Worm (Caenorhabditis elegans) whole organism, young adult: ENCODE results near the gene Y53G8AR.6.

Experiments used
- F37B4.10 ChIP-seq: fragments of 200-800 bp; sonication (Bioruptor generic); IDR thresholded peaks from 2 replicates; pipeline ENCODE4 v1.3.6; 2022; ENCODE audit warnings: missing genetic modification characterization, missing compliant biosample characterization
- F39B2.1 ChIP-seq: fragments of 200-800 bp; sonication (Bioruptor generic); IDR thresholded peaks from 2 replicates; pipeline ENCODE4 v1.3.6; 2022; ENCODE audit warnings: missing genetic modification reagents, missing genetic modification characterization, missing compliant biosample characterization
- T07F8.4 ChIP-seq: sonication (generic microtip); optimal IDR thresholded peaks from 2 replicates; lab custom pipeline; 2016; ENCODE audit warnings: mild to moderate bottlenecking, missing genetic modification characterization, moderate library complexity, missing compliant biosample characterization
- Y53F4B.3 ChIP-seq: fragments of 200-800 bp; sonication (Bioruptor generic); IDR thresholded peaks from 2 replicates; pipeline ENCODE4 v1.3.6; 2022; ENCODE audit warnings: missing genetic modification reagents, missing genetic modification characterization, missing compliant biosample characterization
- ama-1 ChIP-seq, 3 experiments: fragments of 150-350 bp in 1 of 3; sonication (generic microtip) in 2 of 3; optimal IDR thresholded peaks; 2 replicates each; lab custom pipeline; 2014 to 2018; ENCODE audit warnings: missing biosample characterization in 2 of 3, missing genetic modification characterization in 2 of 3, missing genetic modification reagents in 2 of 3
- aptf-3 ChIP-seq: fragments of 200-800 bp; sonication (Bioruptor generic); IDR thresholded peaks from 2 replicates; pipeline ENCODE4 v1.3.6; 2022; ENCODE audit warnings: missing genetic modification characterization, missing compliant biosample characterization
- attf-3 ChIP-seq: fragments of 200-800 bp; sonication (Bioruptor generic); conservative IDR thresholded peaks from 2 replicates; pipeline ENCODE4 v1.3.6; 2022; ENCODE audit warnings: missing genetic modification reagents, missing genetic modification characterization, missing compliant biosample characterization
- attf-6 ChIP-seq: fragments of 200-800 bp; sonication (Bioruptor generic); IDR thresholded peaks from 2 replicates; pipeline ENCODE4 v1.3.6; 2022; ENCODE audit warnings: missing genetic modification reagents, missing genetic modification characterization, missing compliant biosample characterization
- cebp-1 ChIP-seq, 2 experiments: fragments of 200-800 bp in 1 of 2; sonication (Bioruptor generic) in 1 of 2; sonication (generic microtip) in 1 of 2; IDR thresholded peaks in 1 of 2; optimal IDR thresholded peaks in 1 of 2; 2 replicates each; pipeline versions ENCODE4 v1.3.6 to Lab custom; 2017 to 2022; ENCODE audit warnings: missing compliant biosample characterization in 2 of 2, missing genetic modification characterization in 2 of 2, mild to moderate bottlenecking in 1 of 2, missing genetic modification reagents in 1 of 2, moderate library complexity in 1 of 2
- ceh-79 ChIP-seq: sonication (generic microtip); optimal IDR thresholded peaks from 2 replicates; lab custom pipeline; 2017; ENCODE audit warnings: mild to moderate bottlenecking, missing genetic modification characterization, missing compliant biosample characterization
- die-1 ChIP-seq: sonication (generic microtip); optimal IDR thresholded peaks from 2 replicates; lab custom pipeline; 2016; ENCODE audit warnings: missing genotype, mild to moderate bottlenecking, missing genetic modification characterization, missing compliant biosample characterization
- dox-1 ChIP-seq: fragments of 200-800 bp; sonication (Bioruptor generic); IDR thresholded peaks from 2 replicates; pipeline ENCODE4 v1.3.6; 2022; ENCODE audit warnings: missing genetic modification reagents, missing genetic modification characterization, missing compliant biosample characterization
- egrh-3 ChIP-seq: fragments of 200-800 bp; sonication (Bioruptor generic); IDR thresholded peaks from 2 replicates; pipeline ENCODE4 v1.3.6; 2022; ENCODE audit warnings: missing genetic modification reagents, missing genetic modification characterization, missing compliant biosample characterization
- ekl-4 ChIP-seq: fragments of 200-800 bp; sonication (Bioruptor generic); IDR thresholded peaks from 2 replicates; pipeline ENCODE4 v1.3.6; 2022; ENCODE audit warnings: missing genetic modification reagents, missing genetic modification characterization, missing compliant biosample characterization
- fkh-3 ChIP-seq: sonication (generic microtip); optimal IDR thresholded peaks from 2 replicates; lab custom pipeline; 2016; ENCODE audit warnings: mild to moderate bottlenecking, missing genetic modification characterization, missing compliant biosample characterization
- him-1 ChIP-seq: sonication (generic microtip); optimal IDR thresholded peaks from 2 replicates; lab custom pipeline; 2016; ENCODE audit warnings: missing genotype, missing genetic modification reagents, missing genetic modification characterization, missing compliant biosample characterization
- hlh-26 ChIP-seq: fragments of 200-800 bp; sonication (Bioruptor generic); conservative IDR thresholded peaks from 2 replicates; pipeline ENCODE4 v1.3.6; 2022; ENCODE audit warnings: missing genetic modification reagents, missing genetic modification characterization, missing compliant biosample characterization
- hmg-1.2 ChIP-seq: fragments of 200-800 bp; sonication (Bioruptor generic); IDR thresholded peaks from 2 replicates; pipeline ENCODE4 v1.3.6; 2022; ENCODE audit warnings: missing genetic modification reagents, missing genetic modification characterization, missing compliant biosample characterization
- hsf-1 ChIP-seq: fragments of 200-800 bp; sonication (Bioruptor generic); IDR thresholded peaks from 2 replicates; pipeline ENCODE4 v1.3.6; 2022; ENCODE audit warnings: missing genetic modification reagents, missing genetic modification characterization, missing compliant biosample characterization
- lag-1 ChIP-seq: fragments of 200-800 bp; sonication (Bioruptor generic); IDR thresholded peaks from 2 replicates; pipeline ENCODE4 v1.3.6; 2022; ENCODE audit warnings: missing genetic modification reagents, missing genetic modification characterization, missing compliant biosample characterization
- lir-1 ChIP-seq: fragments of 200-800 bp; sonication (Bioruptor generic); conservative IDR thresholded peaks from 2 replicates; pipeline ENCODE4 v1.3.6; 2022; ENCODE audit warnings: missing genetic modification reagents, missing genetic modification characterization, missing compliant biosample characterization
- nhr-179 ChIP-seq: sonication (generic microtip); optimal IDR thresholded peaks from 2 replicates; lab custom pipeline; 2016; ENCODE audit warnings: mild to moderate bottlenecking, missing genetic modification characterization, missing compliant biosample characterization
- nhr-27 ChIP-seq: fragments of 200-800 bp; sonication (Bioruptor generic); optimal IDR thresholded peaks from 2 replicates; lab custom pipeline; 2018; ENCODE audit warnings: mild to moderate bottlenecking, missing genetic modification characterization, moderate library complexity, missing compliant biosample characterization
- nhr-80 ChIP-seq: sonication (generic microtip); optimal IDR thresholded peaks from 2 replicates; lab custom pipeline; 2016; ENCODE audit warnings: missing genetic modification characterization, missing compliant biosample characterization
- snpc-1.1 ChIP-seq: sonication (generic microtip); optimal IDR thresholded peaks from 2 replicates; lab custom pipeline; 2017; ENCODE audit warnings: missing genetic modification characterization, mild to moderate bottlenecking, missing compliant biosample characterization, antibody characterized with exemption, moderate library complexity, missing genotype, missing genetic modification reagents; ENCODE audit not compliant: insufficient read depth
- somi-1 ChIP-seq: fragments of 200-800 bp; sonication (Bioruptor generic); optimal IDR thresholded peaks from 2 replicates; lab custom pipeline; 2018; ENCODE audit warnings: mild to moderate bottlenecking, missing genetic modification characterization, missing compliant biosample characterization
- tbp1 ChIP-seq: fragments of 200-800 bp; sonication (Bioruptor generic); optimal IDR thresholded peaks from 2 replicates; lab custom pipeline; 2018; ENCODE audit warnings: mild to moderate bottlenecking, missing genetic modification characterization, missing compliant biosample characterization
- unc-130 ChIP-seq: sonication (generic microtip); optimal IDR thresholded peaks from 2 replicates; lab custom pipeline; 2016; ENCODE audit warnings: missing genetic modification reagents, missing genetic modification characterization, missing compliant biosample characterization
- unc-62 ChIP-seq: fragments of 150-350 bp; optimal IDR thresholded peaks from 2 replicates; lab custom pipeline; 2014; ENCODE audit warnings: missing biosample characterization, missing genetic modification reagents, missing genetic modification characterization

Y53G8AR.6 gene

DNA sequence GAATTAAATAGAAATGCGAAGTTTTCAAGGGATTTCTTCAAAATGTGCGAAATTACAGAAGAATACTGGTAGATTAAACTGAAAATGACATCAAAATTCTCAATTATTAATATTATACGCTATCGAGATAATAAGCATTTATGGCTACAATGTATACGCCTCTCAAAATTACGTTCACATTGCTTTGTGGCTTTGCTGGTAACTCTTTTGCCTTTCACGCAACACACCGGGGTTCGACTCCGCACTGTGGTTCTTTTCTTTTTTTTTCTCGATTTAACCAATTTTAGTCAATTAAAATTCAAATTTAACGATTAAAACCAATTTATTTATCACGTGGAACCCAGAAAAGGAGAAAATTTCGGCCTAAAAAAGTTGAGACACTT, 45.5 kb upstream of the Y53G8AR.6 start (continued):
- peak; percentile 20 for TF ChIP-seq him-1 (tag; lab: Kevin White, UChicago)
- TF ChIP-seq attf-3 (GFP tag; lab: Robert Waterston, UW) = no peak
- no peak; the same call in 1 of the 2 replicates for TF ChIP-seq hsf-1

DNA sequence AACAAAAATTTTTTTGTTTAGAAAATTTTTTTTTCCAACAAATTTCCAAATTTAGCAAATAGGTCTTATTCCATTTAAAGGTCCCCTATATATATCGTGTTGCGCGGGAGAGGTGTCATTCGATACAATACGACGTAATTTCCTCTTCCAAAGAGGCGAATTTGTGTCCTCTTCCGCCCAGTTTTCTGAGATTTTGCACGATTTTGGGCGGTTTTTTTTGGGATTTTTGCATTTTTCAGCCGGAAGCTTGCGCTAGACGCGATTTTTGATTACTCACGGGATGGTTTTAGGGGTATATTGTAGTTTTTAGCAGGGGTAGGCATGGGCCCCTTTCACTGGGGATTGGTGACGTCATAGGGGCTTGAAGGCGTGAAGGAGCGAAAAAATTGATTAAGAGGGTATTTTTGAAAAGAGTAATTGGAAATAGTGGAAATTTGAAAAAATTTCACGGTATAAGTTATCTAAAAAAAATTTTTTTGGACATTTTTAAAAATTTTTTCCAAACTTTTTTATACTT, 43.9 kb upstream of the Y53G8AR.6 start, which contains the start of gene Y53G8AL.4:
Y53G8AL.4 (minus strand) TSS at position 51 of the 517 bp plus-strand sequence.
- TF ChIP-seq die-1 (tag; lab: Kevin White, UChicago) (no peak), nhr-27 (tag; lab: Kevin White, UChicago) (no peak), aptf-3 (no peak), Y53F4B.3 (GFP tag; lab: Robert Waterston, UW) (no peak), egrh-3 (no peak)
- TF ChIP-seq, all 124 proteins: peak for 0

DNA sequence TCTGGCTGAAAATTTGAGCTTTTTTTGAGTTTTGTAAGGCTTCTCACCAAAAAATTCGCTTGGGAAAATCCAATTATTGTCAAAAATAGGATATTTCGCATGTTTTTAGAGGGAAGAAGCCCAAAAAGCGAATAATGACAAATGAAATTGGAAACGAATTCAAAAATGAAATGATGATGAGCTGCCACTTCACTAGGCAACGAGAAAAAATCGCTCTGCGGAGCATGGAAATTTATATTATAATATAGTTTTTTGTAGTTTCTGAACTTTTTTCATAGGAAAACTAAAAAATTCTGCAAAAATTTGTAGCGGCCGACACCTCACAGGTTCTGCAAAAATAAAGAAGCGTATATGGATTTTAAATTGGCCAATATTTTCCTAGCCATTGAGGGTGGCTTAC, 41.5 kb upstream of the Y53G8AR.6 start, which contains the start of gene Y53G8AL.3:
Y53G8AL.3 (minus strand) TSS at position 101 of the 400 bp plus-strand sequence.
- TF ChIP-seq F37B4.10 (GFP tag; lab: Robert Waterston, UW) (no peak), somi-1 (GFP tag; lab: Kevin White, UChicago) (no peak), ekl-4 (GFP tag; lab: Robert Waterston, UW) (no peak), snpc-1.1 (tag; lab: Kevin White, UChicago) (no peak), hlh-26 (no peak), attf-6 (GFP tag; lab: Robert Waterston, UW) (no peak), fkh-3 (tag; lab: Kevin White, UChicago) (no peak), lag-1 (no peak)

DNA sequence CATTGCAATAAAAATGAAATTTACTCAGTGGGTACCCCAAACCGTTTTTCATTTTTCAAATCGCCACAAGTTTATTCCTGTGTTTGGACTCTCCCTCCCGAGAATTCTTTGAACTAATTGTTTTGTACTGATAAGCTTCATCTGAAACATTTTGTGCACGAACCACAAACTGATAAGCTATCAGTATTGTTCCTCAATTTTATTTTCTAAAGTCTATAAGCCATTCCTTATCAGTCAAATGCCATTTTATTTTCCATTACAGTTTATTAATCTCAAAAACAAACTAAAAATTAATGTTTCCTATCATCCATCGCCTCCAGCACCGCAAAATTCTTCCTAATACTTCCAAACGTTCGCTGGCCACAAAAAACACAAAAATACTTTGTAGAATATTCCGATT, 40.8 kb upstream of the Y53G8AR.6 start:
- TF ChIP-seq attf-6 (GFP tag; lab: Robert Waterston, UW) (no peak), dox-1 (GFP tag; lab: Robert Waterston, UW) (0 out of 2 replicates have a peak, but pooled peaks have one; percentile 12), unc-130 (GFP tag; lab: Kevin White, UChicago) (no peak), nhr-80 (peak; percentile 90), lir-1 (GFP tag; lab: Robert Waterston, UW) (no peak), T07F8.4 (tag; lab: Kevin White, UChicago) (no peak), cebp-1 (GFP tag; IDR thresholded peaks at IDR 0.05; lab: Robert Waterston, UW) (no peak), cebp-1 (tag; optimal IDR thresholded peaks at IDR 0.05; lab: Kevin White, UChicago) (no peak), ekl-4 (GFP tag; lab: Robert Waterston, UW) (0 out of 2 replicates have a peak, but pooled peaks have one; percentile 3), somi-1 (GFP tag; lab: Kevin White, UChicago) (no peak), ceh-79 (tag; lab: Kevin White, UChicago) (no peak)

DNA sequence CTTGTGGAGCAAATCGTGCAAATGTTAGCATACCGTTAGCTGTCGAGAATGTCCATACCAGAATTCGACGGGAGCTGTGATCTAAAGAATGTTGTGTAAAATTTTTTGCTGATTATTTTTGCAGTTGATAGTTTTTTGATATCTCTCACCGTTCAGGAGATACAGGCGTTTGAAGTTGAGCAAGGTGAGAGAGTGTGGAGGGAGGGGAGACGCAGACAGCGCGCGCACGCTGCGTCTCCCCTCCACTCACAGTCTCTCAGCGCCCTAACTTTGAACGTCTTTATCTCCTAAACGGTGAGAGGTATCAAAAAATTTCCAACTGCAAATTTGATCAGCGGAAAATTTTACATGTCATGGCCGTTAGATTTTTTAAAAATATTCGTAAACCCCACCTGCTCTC, 39.5 kb upstream of the Y53G8AR.6 start:
- TF ChIP-seq tbp1 = no peak
- no peak for TF ChIP-seq somi-1 (GFP tag; lab: Kevin White, UChicago)
- TF ChIP-seq nhr-179 (tag; lab: Kevin White, UChicago) = no peak
- no peak for TF ChIP-seq ama-1 (optimal IDR thresholded peaks at IDR 0.05; lab: Kevin White, UChicago)
- no peak for TF ChIP-seq ama-1 (GFP tag; optimal IDR thresholded peaks at IDR 0.05; lab: Kevin White, UChicago)
- no peak for TF ChIP-seq F39B2.1
- no peak for TF ChIP-seq F37B4.10 (GFP tag; lab: Robert Waterston, UW)
- TF ChIP-seq hmg-1.2 (GFP tag; lab: Robert Waterston, UW) = peak; percentile 88
- TF ChIP-seq unc-62 (GFP tag; lab: Kevin White, UChicago) = no peak
